Fruit fly (Drosophila melanogaster): Measurements from ENCODE around the gene CG1523.

CG1523 gene

DNA sequence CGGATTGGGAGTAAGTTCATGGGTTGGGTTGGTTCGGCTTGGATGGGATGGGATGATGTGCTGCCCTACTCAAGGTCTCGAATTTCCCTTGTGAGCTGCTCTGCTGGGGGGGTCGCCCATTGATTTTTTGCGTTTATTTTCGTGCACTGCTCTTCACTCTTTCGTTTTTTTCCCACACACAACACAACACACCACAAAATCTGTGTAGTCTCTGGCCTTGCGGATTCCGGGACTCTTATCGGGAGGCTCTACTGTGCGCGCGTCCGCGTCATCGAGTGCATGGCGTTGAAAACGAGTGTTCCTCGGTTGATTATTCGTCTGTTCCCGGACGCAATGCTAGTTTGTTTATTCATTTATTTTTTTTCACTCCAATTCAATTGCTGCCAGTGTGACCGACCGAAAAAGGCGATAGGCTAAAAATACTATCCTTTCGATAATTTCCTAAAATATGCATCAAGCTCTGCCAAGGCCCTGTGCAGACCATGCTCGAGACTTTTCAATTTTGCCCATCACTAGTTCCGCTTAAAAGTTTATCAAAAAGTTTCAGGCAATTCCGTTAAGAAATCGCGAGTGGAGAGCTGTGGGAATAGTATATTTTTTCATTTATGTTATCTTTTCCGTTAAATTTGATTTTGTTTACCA is 12.3 kb upstream of the CG1523 start, which contains the start of gene WASp (continued):
- TF ChIP-seq Sox100B (GFP tag; optimal IDR thresholded peaks at IDR 0.05) (no peak), Nf-YB (GFP tag; optimal IDR thresholded peaks at IDR 0.05) (peak; percentile 40), Spps (tag; optimal IDR thresholded peaks at IDR 0.05) (peak; percentile 12), tgo (GFP tag; IDR thresholded peaks at IDR 0.05) (peak; percentile 62), Nf-YA (GFP tag; IDR thresholded peaks at IDR 0.05) (peak; percentile 46; the same call in 1 of the 2 replicates), CG15269 (tag; optimal IDR thresholded peaks at IDR 0.05) (no peak), gro (GFP tag; optimal IDR thresholded peaks at IDR 0.05) (no peak), CG10274 (GFP tag; optimal IDR thresholded peaks at IDR 0.05) (peak; percentile 15), CG32767 (GFP tag; IDR thresholded peaks at IDR 0.05) (0 out of 2 replicates have a peak, but pooled peaks have one; percentile 27), CG42726 (GFP tag; IDR thresholded peaks at IDR 0.05; ENCODE audit: partially characterized antibody) (peak; percentile 69), stc (GFP tag; IDR thresholded peaks at IDR 0.05) (peak; percentile 70), yki (optimal IDR thresholded peaks at IDR 0.05) (no peak), CG6254 (GFP tag; optimal IDR thresholded peaks at IDR 0.05) (no peak), CG11093 (GFP tag; IDR thresholded peaks at IDR 0.05) (no peak), Xrp1 (GFP tag; IDR thresholded peaks at IDR 0.05) (peak; percentile 20; the same call in 1 of the 2 replicates), seq (GFP tag; IDR thresholded peaks at IDR 0.05) (peak; percentile 22; the same call in 1 of the 2 replicates), BtbVII (GFP tag; optimal IDR thresholded peaks at IDR 0.05) (peak; percentile 60), Rx (GFP tag; IDR thresholded peaks at IDR 0.05) (peak; percentile 75), Adf1 (GFP tag; IDR thresholded peaks at IDR 0.05) (no peak), CG31224 (GFP tag; IDR thresholded peaks at IDR 0.05) (0 out of 2 replicates have a peak, but pooled peaks have one; percentile 29), sob (GFP tag; IDR thresholded peaks at IDR 0.05) (peak; percentile 81), caup (GFP tag; optimal IDR thresholded peaks at IDR 0.05; ENCODE audit: severe bottlenecking) (peak; percentile 81), CG8281 (tag; optimal IDR thresholded peaks at IDR 0.05) (no peak), dmrt99B (tag; optimal IDR thresholded peaks at IDR 0.05) (no peak), Meics (GFP tag; optimal IDR thresholded peaks at IDR 0.05) (peak; percentile 78), unc-4 (GFP tag; IDR thresholded peaks at IDR 0.05; ENCODE audit: partially characterized antibody) (peak; percentile 63), CG8765 (GFP tag; IDR thresholded peaks at IDR 0.05) (peak; percentile 42; the same call in 1 of the 2 replicates), cwo (GFP tag; optimal IDR thresholded peaks at IDR 0.05) (no peak), Atf-2 (GFP tag; optimal IDR thresholded peaks at IDR 0.05) (peak; percentile 39), run (tag; optimal IDR thresholded peaks at IDR 0.05) (peak; percentile 59), CG3847 (GFP tag; IDR thresholded peaks at IDR 0.05) (peak; percentile 69), HLHmδ (GFP tag; optimal IDR thresholded peaks at IDR 0.05) (no peak), CG7745 (tag; optimal IDR thresholded peaks at IDR 0.05) (no peak), repo (GFP tag; optimal IDR thresholded peaks at IDR 0.05) (peak; percentile 76), dimm (GFP tag; IDR thresholded peaks at IDR 0.05) (no peak), Rfx (GFP tag; IDR thresholded peaks at IDR 0.05) (peak; percentile 86), bbx (GFP tag; IDR thresholded peaks at IDR 0.05; ENCODE audit: partially characterized antibody) (peak; percentile 57), jigr1 (GFP tag; IDR thresholded peaks at IDR 0.05) (no peak), pros (GFP tag; optimal IDR thresholded peaks at IDR 0.05) (no peak), CG11723 (GFP tag; optimal IDR thresholded peaks at IDR 0.05) (no peak), Deaf1 (tag; optimal IDR thresholded peaks at IDR 0.05) (no peak), sqz (GFP tag; optimal IDR thresholded peaks at IDR 0.05) (no peak), CG3407 (GFP tag; optimal IDR thresholded peaks at IDR 0.05) (peak; percentile 58), CG12104 (GFP tag; optimal IDR thresholded peaks at IDR 0.05) (no peak), ftz-f1 (GFP tag; optimal IDR thresholded peaks at IDR 0.05) (peak; percentile 32), so (GFP tag; IDR thresholded peaks at IDR 0.05) (peak; percentile 68; the same call in 1 of the 3 replicates), ems (GFP tag; optimal IDR thresholded peaks at IDR 0.05) (peak; percentile 72), CG31365 (tag; optimal IDR thresholded peaks at IDR 0.05) (peak; percentile 64), Myb (GFP tag; optimal IDR thresholded peaks at IDR 0.05) (peak; percentile 91), grau (tag; optimal IDR thresholded peaks at IDR 0.05) (peak; percentile 69)
